Fruit fly (Drosophila melanogaster) S2 (cell line): Measurements from ENCODE around the gene CG3184.
A peak's percentile ranks its signal among the peaks of the same experiment; 100 is the strongest.

Source experiments
- CG8478 ChIP-seq: fragments of >200 bp; optimal IDR thresholded peaks from 2 replicates; lab custom pipeline; 2018
- CTCF ChIP-seq, 2 experiments: fragments of >200 bp; optimal IDR thresholded peaks; 2 replicates each; lab custom pipeline; 2018

Gene CG3184

dm6 chrX:6688620-6689400 lies at the start of gene CG3184:
Gene CG3184 (minus strand): TSS chrX:6688774.
- TF ChIP-seq CG8478 (lab: Kevin White, UChicago) = no peak
- no peak for TF ChIP-seq CTCF (optimal IDR thresholded peaks at IDR 0.05; lab: Kevin White, UChicago)

dm6 chrX:6733291-6734042 lies 44.9 kb upstream of the CG3184 start:
- TF ChIP-seq CTCF (optimal IDR thresholded peaks at IDR 0.05; lab: Kevin White, UChicago) = no peak
- TF ChIP-seq CG8478 (lab: Kevin White, UChicago) = no peak

- TF ChIP-seq CTCF (optimal IDR thresholded peaks at IDR 0.05; lab: Kevin White, UChicago) = no peak
These were observed 42.2 kb upstream of the CG3184 start for dm6 chrX:6730600-6731259.

DNA sequence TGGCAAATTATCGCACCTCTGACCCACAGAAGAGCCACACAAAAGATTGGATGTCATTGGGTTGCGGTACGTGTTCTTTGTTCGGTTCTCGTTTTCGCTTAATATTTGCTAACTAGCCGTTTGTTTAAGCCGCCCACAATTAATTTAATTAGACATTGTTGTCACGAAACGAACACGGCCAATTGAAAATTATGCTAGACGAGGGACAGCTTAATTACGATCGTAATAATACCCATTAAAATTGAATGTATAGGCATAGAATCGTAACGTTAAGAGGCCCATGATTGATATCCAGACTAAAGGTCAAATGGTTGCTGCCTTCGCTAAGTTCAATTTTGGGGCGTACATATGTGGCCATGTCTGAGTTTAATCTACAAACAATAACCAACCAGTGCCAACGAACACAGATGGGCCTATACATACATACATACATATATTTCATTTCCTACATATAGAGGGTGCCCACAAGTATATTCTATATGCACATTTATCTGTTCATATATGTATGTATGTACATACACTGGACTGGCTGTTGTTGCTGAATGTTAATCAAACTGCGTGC lies 40.1 kb upstream of the CG3184 start:
- no peak for TF ChIP-seq CG8478 (lab: Kevin White, UChicago)
- peak; percentile 82 to 87 for TF ChIP-seq CTCF (optimal IDR thresholded peaks at IDR 0.05; lab: Kevin White, UChicago)

- TF ChIP-seq CG8478 (lab: Kevin White, UChicago) (no peak), CTCF (optimal IDR thresholded peaks at IDR 0.05; lab: Kevin White, UChicago) (no peak)
These were observed 38.4 kb upstream of the CG3184 start for dm6 chrX:6726758-6727490.

dm6 chrX:6724904-6725505 lies 36.4 kb upstream of the CG3184 start:
- TF ChIP-seq CG8478 (lab: Kevin White, UChicago) (no peak), CTCF (optimal IDR thresholded peaks at IDR 0.05; lab: Kevin White, UChicago) (no peak)

DNA sequence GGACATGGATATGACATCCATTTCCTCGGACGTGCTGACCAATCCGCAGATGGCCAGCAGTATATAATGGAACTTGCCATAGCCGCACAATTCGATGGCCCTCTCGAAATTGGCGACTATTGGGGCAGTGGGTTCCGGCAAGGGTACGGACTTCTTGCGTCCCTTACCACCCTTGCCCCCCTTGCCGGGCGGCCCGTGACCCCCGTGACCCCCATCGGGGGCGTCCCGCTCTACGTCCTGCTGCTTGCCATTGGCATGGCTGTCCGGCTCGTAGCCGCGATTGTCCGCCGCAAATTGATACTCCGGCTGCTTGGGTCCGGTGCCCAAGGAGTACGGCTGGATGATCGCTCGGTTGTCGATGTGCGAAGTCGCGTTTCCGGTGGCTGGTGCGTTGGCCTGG lies 35.0 kb upstream of the CG3184 start:
- TF ChIP-seq CTCF (optimal IDR thresholded peaks at IDR 0.05; lab: Kevin White, UChicago) = no peak
- no peak for TF ChIP-seq CG8478 (lab: Kevin White, UChicago)

- TF ChIP-seq CTCF (optimal IDR thresholded peaks at IDR 0.05; lab: Kevin White, UChicago) = no peak
- TF ChIP-seq CG8478 (lab: Kevin White, UChicago) = no peak
These were observed 31.4 kb upstream of the CG3184 start for dm6 chrX:6719968-6720367.

dm6 chrX:6719259-6719658 lies 30.7 kb upstream of the CG3184 start:
- no peak for TF ChIP-seq CTCF (optimal IDR thresholded peaks at IDR 0.05; lab: Kevin White, UChicago)
- TF ChIP-seq CG8478 (lab: Kevin White, UChicago) = no peak

- TF ChIP-seq CTCF (optimal IDR thresholded peaks at IDR 0.05; lab: Kevin White, UChicago) (no peak), CG8478 (lab: Kevin White, UChicago) (no peak)
These were observed 27.6 kb upstream of the CG3184 start for dm6 chrX:6716170-6716569.

- TF ChIP-seq CG8478 (lab: Kevin White, UChicago) = no peak
These were observed 22.7 kb upstream of the CG3184 start for dm6 chrX:6711295-6711694.

DNA sequence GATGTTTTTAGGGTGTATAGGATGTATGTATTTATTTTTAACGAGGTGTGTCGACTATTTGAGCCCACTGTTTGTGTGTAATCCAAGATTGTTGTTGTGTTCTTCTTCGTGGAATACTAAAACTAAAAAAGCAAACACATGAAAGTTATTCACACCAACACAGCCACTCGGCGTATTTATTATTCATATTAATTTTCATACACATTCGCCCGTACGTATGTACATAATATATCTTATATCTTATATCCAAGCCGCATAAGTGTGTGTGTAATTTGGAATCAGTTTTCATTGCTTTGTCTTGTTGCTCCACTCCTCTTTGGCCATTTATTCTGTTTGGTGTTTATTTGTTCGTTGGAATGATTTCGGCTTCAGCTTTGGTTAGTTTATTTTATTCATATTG lies 22.1 kb upstream of the CG3184 start:
- TF ChIP-seq CTCF (optimal IDR thresholded peaks at IDR 0.05; lab: Kevin White, UChicago) (no peak), CG8478 (lab: Kevin White, UChicago) (no peak)

- no peak for TF ChIP-seq CG8478 (lab: Kevin White, UChicago)
- no peak for TF ChIP-seq CTCF (optimal IDR thresholded peaks at IDR 0.05; lab: Kevin White, UChicago)
These were observed 21.7 kb upstream of the CG3184 start for dm6 chrX:6710258-6710657.
